Worm (Caenorhabditis elegans) whole organism, L1 larva: Measurements from ENCODE around the gene gst-33.

ENCODE experiments used
- aly-2 ChIP-seq: fragments of 150-350 bp; optimal IDR thresholded peaks from 2 replicates; lab custom pipeline; 2014; ENCODE audit warnings: missing biosample characterization, missing genetic modification characterization
- ama-1 ChIP-seq: fragments of 150-350 bp; optimal IDR thresholded peaks from 2 replicates; lab custom pipeline; 2014
- ces-1 ChIP-seq: fragments of 150-350 bp; optimal IDR thresholded peaks from 2 replicates; lab custom pipeline; 2014; ENCODE audit warnings: missing biosample characterization, missing genetic modification reagents, missing genetic modification characterization
- elt-3 ChIP-seq, 6 experiments: fragments of 150-350 bp in 1 of 6; sonication (generic microtip); optimal IDR thresholded peaks; 2 replicates each; lab custom pipeline; 2017 to 2018; ENCODE audit warnings: missing biosample characterization in 6 of 6, missing genetic modification characterization in 6 of 6, inconsistent platforms in 1 of 6
- fkh-8 ChIP-seq: sonication (generic microtip); optimal IDR thresholded peaks from 2 replicates; lab custom pipeline; 2016; ENCODE audit warnings: mild to moderate bottlenecking, missing genetic modification characterization, missing compliant biosample characterization
- jun-1 ChIP-seq: fragments of 150-350 bp; optimal IDR thresholded peaks from 2 replicates; lab custom pipeline; 2014; ENCODE audit warnings: missing biosample characterization, missing genetic modification reagents, missing genetic modification characterization
- nhr-12 ChIP-seq: sonication (generic microtip); optimal IDR thresholded peaks from 2 replicates; lab custom pipeline; 2017; ENCODE audit warnings: missing biosample characterization, missing genetic modification characterization
- nhr-20 ChIP-seq: sonication (generic microtip); optimal IDR thresholded peaks from 2 replicates; lab custom pipeline; 2016; ENCODE audit warnings: mild to moderate bottlenecking, missing genetic modification characterization, missing compliant biosample characterization
- nhr-28 ChIP-seq: fragments of 150-350 bp; optimal IDR thresholded peaks from 2 replicates; lab custom pipeline; 2014; ENCODE audit warnings: missing biosample characterization, missing genetic modification characterization
- unc-130 ChIP-seq: fragments of 150-350 bp; optimal IDR thresholded peaks from 2 replicates; lab custom pipeline; 2017; ENCODE audit warnings: missing biosample characterization, missing genetic modification characterization, inconsistent platforms
- unc-62 ChIP-seq: fragments of 150-350 bp; optimal IDR thresholded peaks from 2 replicates; lab custom pipeline; 2014; ENCODE audit warnings: missing biosample characterization, missing genetic modification reagents, missing genetic modification characterization
- ztf-4 ChIP-seq: fragments of 150-350 bp; optimal IDR thresholded peaks from 2 replicates; lab custom pipeline; 2014; ENCODE audit warnings: missing biosample characterization, missing genetic modification characterization

- TF ChIP-seq fkh-8 (tag; lab: Kevin White, UChicago) (no peak), ama-1 (lab: Kevin White, UChicago) (no peak), nhr-28 (tag; lab: Kevin White, UChicago) (no peak), nhr-20 (tag; lab: Kevin White, UChicago) (no peak), ces-1 (no peak), nhr-12 (tag; lab: Kevin White, UChicago) (no peak), unc-62 (GFP tag; lab: Kevin White, UChicago) (no peak), ztf-4 (no peak), aly-2 (tag; lab: Kevin White, UChicago) (no peak), unc-130 (tag; lab: Kevin White, UChicago) (no peak), elt-3 (tag; optimal IDR thresholded peaks at IDR 0.05; lab: Kevin White, UChicago) (no peak), jun-1 (tag; lab: Kevin White, UChicago) (no peak)
Measured at ce11 chrV:3486857-3487256, 18.5 kb upstream of the gst-33 start, which contains the start of gene srbc-32.
